Worm (Caenorhabditis elegans) whole organism, L4 larva: ENCODE data around the gene thn-2.

ENCODE experiments used
- D1046.2 ChIP-seq: fragments of 200-800 bp; sonication (Bioruptor generic); IDR thresholded peaks from 2 replicates; pipeline ENCODE4 v1.3.6; 2022; ENCODE audit warnings: missing genetic modification characterization, missing compliant biosample characterization
- F10B5.3 ChIP-seq: sonication (generic microtip); optimal IDR thresholded peaks from 2 replicates; lab custom pipeline; 2016; ENCODE audit warnings: mild to moderate bottlenecking, missing genetic modification characterization, missing compliant biosample characterization
- F26F4.8 ChIP-seq: fragments of 200-800 bp; sonication (Bioruptor generic); conservative IDR thresholded peaks from 2 replicates; pipeline ENCODE4 v1.3.6; 2022; ENCODE audit warnings: missing genetic modification characterization, missing compliant biosample characterization
- F37D6.2 ChIP-seq: sonication (generic microtip); optimal IDR thresholded peaks from 2 replicates; lab custom pipeline; 2016; ENCODE audit warnings: mild to moderate bottlenecking, missing genetic modification characterization, missing compliant biosample characterization
- R02D3.7 ChIP-seq: fragments of 150-350 bp; sonication (generic microtip); optimal IDR thresholded peaks from 3 replicates; lab custom pipeline; 2014; ENCODE audit warnings: missing biosample characterization, missing genetic modification characterization
- T26A8.4 ChIP-seq: fragments of 200-800 bp; sonication (Bioruptor generic); IDR thresholded peaks from 2 replicates; pipeline ENCODE4 v1.3.6; 2022; ENCODE audit warnings: missing genetic modification characterization, missing compliant biosample characterization
- Y105C5A.15 ChIP-seq: fragments of 200-800 bp; sonication (Bioruptor generic); IDR thresholded peaks from 2 replicates; pipeline ENCODE4 v1.3.6; 2022; ENCODE audit warnings: missing genetic modification characterization, missing compliant biosample characterization
- Y48G9A.11 ChIP-seq: fragments of 200-800 bp; sonication (Bioruptor generic); IDR thresholded peaks from 2 replicates; pipeline ENCODE4 v1.3.6; 2022; ENCODE audit warnings: missing genetic modification reagents, missing genetic modification characterization, missing compliant biosample characterization
- Y5F2A.4 ChIP-seq: fragments of 200-800 bp; sonication (Bioruptor generic); optimal IDR thresholded peaks from 2 replicates; lab custom pipeline; 2018; ENCODE audit warnings: mild to moderate bottlenecking, missing genetic modification characterization, missing compliant biosample characterization
- Y75B8A.6 ChIP-seq: fragments of 200-800 bp; sonication (Bioruptor generic); IDR thresholded peaks from 2 replicates; pipeline ENCODE4 v1.3.6; 2022; ENCODE audit warnings: missing genetic modification reagents, missing genetic modification characterization, missing compliant biosample characterization
- ama-1 ChIP-seq: fragments of 150-350 bp; optimal IDR thresholded peaks from 2 replicates; lab custom pipeline; 2014; ENCODE audit warnings: inconsistent platforms, mixed read lengths
- attf-4 ChIP-seq: sonication (generic microtip); optimal IDR thresholded peaks from 3 replicates; lab custom pipeline; 2017; ENCODE audit warnings: missing biosample characterization, missing genetic modification characterization
- ceh-28 ChIP-seq: fragments of 150-350 bp; optimal IDR thresholded peaks from 2 replicates; lab custom pipeline; 2014; ENCODE audit warnings: missing biosample characterization, missing genetic modification reagents, missing genetic modification characterization
- ceh-62 ChIP-seq: sonication (generic microtip); optimal IDR thresholded peaks from 2 replicates; lab custom pipeline; 2017; ENCODE audit warnings: missing biosample characterization, missing genetic modification characterization
- ces-1 ChIP-seq: fragments of 150-350 bp; sonication (generic microtip); optimal IDR thresholded peaks from 4 replicates; lab custom pipeline; 2014; ENCODE audit warnings: missing biosample characterization, missing genetic modification reagents, missing genetic modification characterization
- daf-12 ChIP-seq: fragments of 150-350 bp; optimal IDR thresholded peaks from 2 replicates; lab custom pipeline; 2014; ENCODE audit warnings: missing biosample characterization, missing genetic modification reagents, missing genetic modification characterization
- daf-19 ChIP-seq: fragments of 200-800 bp; sonication (Bioruptor generic); conservative IDR thresholded peaks from 2 replicates; pipeline ENCODE4 v1.3.6; 2022; ENCODE audit warnings: missing genetic modification characterization, missing compliant biosample characterization
- dmd-8 ChIP-seq: fragments of 200-800 bp; sonication (Bioruptor generic); IDR thresholded peaks from 2 replicates; pipeline ENCODE4 v1.3.6; 2022; ENCODE audit warnings: missing genetic modification characterization, missing compliant biosample characterization
- dpl-1 ChIP-seq: fragments of 150-350 bp; optimal IDR thresholded peaks from 2 replicates; lab custom pipeline; 2014; ENCODE audit warnings: missing biosample characterization, missing genetic modification reagents, missing genetic modification characterization
- hif-1 ChIP-seq, 2 experiments: sonication (generic microtip); optimal IDR thresholded peaks; 2 replicates each; lab custom pipeline; 2016 to 2017; ENCODE audit warnings: missing compliant biosample characterization in 2 of 2, missing genetic modification characterization in 2 of 2, missing genetic modification reagents in 2 of 2, missing genotype in 2 of 2, mild to moderate bottlenecking in 1 of 2
- hlh-30 ChIP-seq: sonication (generic microtip); optimal IDR thresholded peaks from 2 replicates; lab custom pipeline; 2017; ENCODE audit warnings: antibody characterized with exemption, mild to moderate bottlenecking, missing genetic modification characterization, missing compliant biosample characterization; ENCODE audit not compliant: insufficient read depth
- lin-13 ChIP-seq: fragments of 150-350 bp; optimal IDR thresholded peaks from 2 replicates; lab custom pipeline; 2014; ENCODE audit warnings: missing biosample characterization, missing genetic modification reagents, missing genetic modification characterization
- lin-15B ChIP-seq: fragments of 150-350 bp; sonication (generic microtip); optimal IDR thresholded peaks from 3 replicates; lab custom pipeline; 2014; ENCODE audit warnings: missing biosample characterization, missing genetic modification characterization
- lin-29 ChIP-seq: fragments of 200-800 bp; sonication (Bioruptor generic); IDR thresholded peaks from 2 replicates; pipeline ENCODE4 v1.3.6; 2022; ENCODE audit warnings: missing genetic modification reagents, missing genetic modification characterization, missing compliant biosample characterization
- lin-38 ChIP-seq: fragments of 200-800 bp; sonication (Bioruptor generic); IDR thresholded peaks from 2 replicates; pipeline ENCODE4 v1.3.6; 2022; ENCODE audit warnings: missing genetic modification reagents, missing genetic modification characterization, missing compliant biosample characterization
- lsy-2 ChIP-seq, 2 experiments: fragments of 150-350 bp in 1 of 2; sonication (generic microtip) in 1 of 2; optimal IDR thresholded peaks; 2 replicates each; lab custom pipeline; 2014 to 2017; ENCODE audit warnings: missing biosample characterization in 2 of 2, missing genetic modification characterization in 2 of 2
- madf-5 ChIP-seq, 2 experiments: fragments of 200-800 bp; sonication (Bioruptor generic); IDR thresholded peaks; 2 replicates each; pipeline ENCODE4 v1.3.6; 2022; ENCODE audit warnings: missing compliant biosample characterization in 2 of 2, missing genetic modification characterization in 2 of 2
- mdl-1 ChIP-seq, 2 experiments: fragments of 150-350 bp in 1 of 2; sonication (generic microtip) in 1 of 2; optimal IDR thresholded peaks; 2 replicates each; lab custom pipeline; 2014 to 2017; ENCODE audit warnings: missing biosample characterization in 2 of 2, missing genetic modification characterization in 2 of 2
- mes-2 ChIP-seq: sonication (generic microtip); optimal IDR thresholded peaks from 2 replicates; lab custom pipeline; 2016; ENCODE audit warnings: missing genotype, mild to moderate bottlenecking, missing genetic modification characterization, missing compliant biosample characterization; ENCODE audit not compliant: poor library complexity, severe bottlenecking
- mxl-3 ChIP-seq: fragments of 200-800 bp; sonication (Bioruptor generic); optimal IDR thresholded peaks from 2 replicates; lab custom pipeline; 2018; ENCODE audit warnings: mild to moderate bottlenecking, missing genetic modification characterization, missing compliant biosample characterization
- nhr-102 ChIP-seq: sonication (generic microtip); optimal IDR thresholded peaks from 2 replicates; lab custom pipeline; 2016; ENCODE audit warnings: mild to moderate bottlenecking, missing genetic modification characterization, moderate library complexity, missing compliant biosample characterization
- nhr-11 ChIP-seq: fragments of 150-350 bp; optimal IDR thresholded peaks from 2 replicates; lab custom pipeline; 2014; ENCODE audit warnings: missing biosample characterization, missing genetic modification characterization
- nhr-25 ChIP-seq: sonication (generic microtip); optimal IDR thresholded peaks from 2 replicates; lab custom pipeline; 2017; ENCODE audit warnings: missing genetic modification characterization, mild to moderate bottlenecking, missing compliant biosample characterization, antibody characterized with exemption, moderate library complexity, borderline replicate concordance; ENCODE audit not compliant: insufficient read depth
- nhr-48 ChIP-seq: sonication (generic microtip); optimal IDR thresholded peaks from 2 replicates; lab custom pipeline; 2016; ENCODE audit warnings: mild to moderate bottlenecking, missing genetic modification characterization, missing compliant biosample characterization
- nhr-6 ChIP-seq: fragments of 150-350 bp; optimal IDR thresholded peaks from 2 replicates; lab custom pipeline; 2014; ENCODE audit warnings: missing biosample characterization, missing genetic modification characterization
- php-3 ChIP-seq: fragments of 200-800 bp; sonication (Bioruptor generic); IDR thresholded peaks from 2 replicates; pipeline ENCODE4 v1.3.6; 2022; ENCODE audit warnings: missing genetic modification reagents, missing genetic modification characterization, missing compliant biosample characterization
- rbr-2 ChIP-seq: sonication (generic microtip); optimal IDR thresholded peaks from 2 replicates; lab custom pipeline; 2016; ENCODE audit warnings: missing genotype, missing genetic modification characterization, missing compliant biosample characterization
- sdz-12 ChIP-seq: fragments of 200-800 bp; sonication (Bioruptor generic); optimal IDR thresholded peaks from 2 replicates; lab custom pipeline; 2018; ENCODE audit warnings: mild to moderate bottlenecking, missing genetic modification characterization, missing compliant biosample characterization
- skn-1 ChIP-seq: fragments of 150-350 bp; optimal IDR thresholded peaks from 2 replicates; lab custom pipeline; 2014; ENCODE audit warnings: missing biosample characterization, missing genetic modification characterization
- spr-3 ChIP-seq: fragments of 200-800 bp; sonication (Bioruptor generic); optimal IDR thresholded peaks from 2 replicates; lab custom pipeline; 2018; ENCODE audit warnings: mild to moderate bottlenecking, missing genetic modification characterization, missing compliant biosample characterization
- tra-1 ChIP-seq: fragments of 200-800 bp; sonication (Bioruptor generic); IDR thresholded peaks from 2 replicates; pipeline ENCODE4 v1.3.6; 2022; ENCODE audit warnings: missing genetic modification reagents, missing genetic modification characterization, missing compliant biosample characterization
- unc-130 ChIP-seq: sonication (generic microtip); optimal IDR thresholded peaks from 2 replicates; lab custom pipeline; 2016; ENCODE audit warnings: missing genetic modification reagents, missing genetic modification characterization, missing compliant biosample characterization
- unc-39 ChIP-seq: sonication (generic microtip); optimal IDR thresholded peaks from 2 replicates; lab custom pipeline; 2017; ENCODE audit warnings: missing biosample characterization, missing genetic modification characterization
- zfp-2 ChIP-seq: sonication (generic microtip); optimal IDR thresholded peaks from 2 replicates; lab custom pipeline; 2016; ENCODE audit warnings: mild to moderate bottlenecking, missing genetic modification characterization, missing compliant biosample characterization
- zip-11 ChIP-seq: fragments of 200-800 bp; sonication (Bioruptor generic); IDR thresholded peaks from 2 replicates; pipeline ENCODE4 v1.3.6; 2022; ENCODE audit warnings: missing genetic modification characterization, missing compliant biosample characterization

Gene thn-2

ce11 chrIV:12417536-12418195 is 34.7 kb downstream of the thn-2 start, which contains the start of gene F08G5.3 (continued):
- no peak for TF ChIP-seq ama-1 (lab: Kevin White, UChicago)
- TF ChIP-seq hif-1 (tag; optimal IDR thresholded peaks at IDR 0.05; lab: Kevin White, UChicago), result peak in 1 of 2 experiments; percentile 33
- TF ChIP-seq dmd-8 (GFP tag; lab: Robert Waterston, UW), result peak; percentile 82
- TF ChIP-seq unc-130 (GFP tag; lab: Kevin White, UChicago), result peak; percentile 68
- no peak for TF ChIP-seq dpl-1 (GFP tag; lab: Kevin White, UChicago)
- peak; percentile 82; the same call in 1 of the 2 replicates for TF ChIP-seq D1046.2 (GFP tag; lab: Robert Waterston, UW)
- no peak for TF ChIP-seq skn-1 (tag; lab: Kevin White, UChicago)
- TF ChIP-seq madf-5 (GFP tag; IDR thresholded peaks at IDR 0.05; lab: Robert Waterston, UW), result peak in 1 of 2 experiments; percentile 66; a peak in 1 of 4 replicates
- TF ChIP-seq mxl-3 (GFP tag; lab: Kevin White, UChicago), result no peak
- TF ChIP-seq ceh-62 (tag; lab: Kevin White, UChicago), result no peak
- peak; percentile 78 for TF ChIP-seq tra-1 (GFP tag; lab: Robert Waterston, UW)
- TF ChIP-seq daf-12 (tag; lab: Kevin White, UChicago), result no peak
- TF ChIP-seq lin-38, result peak; percentile 82
- TF ChIP-seq mes-2, result peak; percentile 73
- no peak for TF ChIP-seq sdz-12 (GFP tag; lab: Kevin White, UChicago)
- TF ChIP-seq lin-15B (tag; lab: Kevin White, UChicago), result no peak
- TF ChIP-seq nhr-48 (tag; lab: Kevin White, UChicago), result peak; percentile 23
- TF ChIP-seq F37D6.2 (tag; lab: Kevin White, UChicago), result no peak
- TF ChIP-seq R02D3.7 (tag; lab: Kevin White, UChicago), result no peak
- TF ChIP-seq attf-4 (tag; lab: Kevin White, UChicago), result no peak
- peak in 1 of 2 experiments; percentile 58 for TF ChIP-seq lsy-2 (tag; optimal IDR thresholded peaks at IDR 0.05; lab: Kevin White, UChicago)
- no peak for TF ChIP-seq daf-19 (GFP tag; lab: Robert Waterston, UW)
- peak; percentile 50 for TF ChIP-seq nhr-6
- no peak for TF ChIP-seq lin-29 (GFP tag; lab: Robert Waterston, UW)
- TF ChIP-seq Y75B8A.6 (GFP tag; lab: Robert Waterston, UW), result 0 out of 2 replicates have a peak, but pooled peaks have one; percentile 53
- TF ChIP-seq php-3 (GFP tag; lab: Robert Waterston, UW), result peak; percentile 31; the same call in 1 of the 2 replicates
- TF ChIP-seq zip-11, result no peak
- TF ChIP-seq ceh-28 (tag; lab: Kevin White, UChicago), result no peak
- peak; percentile 67 for TF ChIP-seq T26A8.4 (GFP tag; lab: Robert Waterston, UW)
- TF ChIP-seq hlh-30 (tag; lab: Kevin White, UChicago), result peak; percentile 59
- no peak for TF ChIP-seq zfp-2 (tag; lab: Kevin White, UChicago)
- TF ChIP-seq mdl-1 (tag; optimal IDR thresholded peaks at IDR 0.05; lab: Kevin White, UChicago), result no peak
- peak; percentile 25 for TF ChIP-seq Y5F2A.4
- no peak for TF ChIP-seq unc-39 (tag; lab: Kevin White, UChicago)
- TF ChIP-seq nhr-102 (tag; lab: Kevin White, UChicago), result peak; percentile 65
- peak; percentile 90 for TF ChIP-seq F26F4.8 (GFP tag; lab: Robert Waterston, UW)
- peak; percentile 86 for TF ChIP-seq Y48G9A.11 (GFP tag; lab: Robert Waterston, UW)
- no peak for TF ChIP-seq nhr-25 (tag; lab: Kevin White, UChicago)
- TF ChIP-seq nhr-11, result no peak
- TF ChIP-seq ces-1 (GFP tag; lab: Kevin White, UChicago), result no peak
- TF ChIP-seq Y105C5A.15 (GFP tag; lab: Robert Waterston, UW), result peak; percentile 85; the same call in 1 of the 2 replicates
- TF ChIP-seq lin-13, result no peak
- TF ChIP-seq F10B5.3 (tag; lab: Kevin White, UChicago), result no peak
- peak; percentile 47 for TF ChIP-seq rbr-2 (tag; lab: Kevin White, UChicago)
- TF ChIP-seq spr-3 (GFP tag; lab: Kevin White, UChicago), result peak; percentile 53
